Worm (Caenorhabditis elegans) whole organism, L2 larva: ENCODE results near the gene F07C6.3.
A peak's percentile ranks its signal among the peaks of the same experiment; 100 is the strongest.

Source experiments
- C34F6.9 ChIP-seq: fragments of 150-350 bp; optimal IDR thresholded peaks from 2 replicates; lab custom pipeline; 2014; ENCODE audit warnings: missing biosample characterization, missing genetic modification characterization
- F13H6.1 ChIP-seq: sonication (generic microtip); optimal IDR thresholded peaks from 2 replicates; lab custom pipeline; 2016; ENCODE audit warnings: missing genetic modification characterization, missing compliant biosample characterization
- R02D3.7 ChIP-seq: fragments of 150-350 bp; optimal IDR thresholded peaks from 2 replicates; lab custom pipeline; 2014; ENCODE audit warnings: missing biosample characterization, missing genetic modification characterization
- ZK546.5 ChIP-seq: sonication (generic microtip); optimal IDR thresholded peaks from 2 replicates; lab custom pipeline; 2017; ENCODE audit warnings: missing biosample characterization, missing genetic modification characterization
- alr-1 ChIP-seq: fragments of 150-350 bp; optimal IDR thresholded peaks from 2 replicates; lab custom pipeline; 2014; ENCODE audit warnings: missing biosample characterization, missing genetic modification characterization
- aly-2 ChIP-seq: fragments of 150-350 bp; optimal IDR thresholded peaks from 2 replicates; lab custom pipeline; 2014; ENCODE audit warnings: missing biosample characterization, missing genetic modification characterization
- blmp-1 ChIP-seq: sonication (generic microtip); optimal IDR thresholded peaks from 2 replicates; lab custom pipeline; 2017; ENCODE audit warnings: missing genetic modification characterization, mild to moderate bottlenecking, missing compliant biosample characterization, antibody characterized with exemption, moderate library complexity; ENCODE audit not compliant: insufficient read depth
- ceh-16 ChIP-seq: fragments of 150-350 bp; optimal IDR thresholded peaks from 2 replicates; lab custom pipeline; 2014; ENCODE audit warnings: missing biosample characterization, missing genetic modification characterization
- ceh-82 ChIP-seq: fragments of 150-350 bp; optimal IDR thresholded peaks from 2 replicates; lab custom pipeline; 2014; ENCODE audit warnings: missing biosample characterization, missing genetic modification characterization
- crh-2 ChIP-seq: sonication (generic microtip); optimal IDR thresholded peaks from 2 replicates; lab custom pipeline; 2017; ENCODE audit warnings: missing biosample characterization, missing genetic modification characterization
- dmd-4 ChIP-seq: sonication (generic microtip); optimal IDR thresholded peaks from 2 replicates; lab custom pipeline; 2017; ENCODE audit warnings: missing biosample characterization, missing genetic modification characterization
- egl-27 ChIP-seq: sonication (generic microtip); optimal IDR thresholded peaks from 3 replicates; lab custom pipeline; 2017; ENCODE audit warnings: missing biosample characterization, missing genetic modification reagents, missing genetic modification characterization
- elt-1 ChIP-seq: fragments of 150-350 bp; optimal IDR thresholded peaks from 2 replicates; lab custom pipeline; 2014; ENCODE audit warnings: missing biosample characterization, missing genetic modification characterization
- elt-3 ChIP-seq: sonication (generic microtip); optimal IDR thresholded peaks from 2 replicates; lab custom pipeline; 2017; ENCODE audit warnings: missing biosample characterization, missing genetic modification characterization
- fos-1 ChIP-seq: fragments of 150-350 bp; optimal IDR thresholded peaks from 2 replicates; lab custom pipeline; 2014; ENCODE audit warnings: missing biosample characterization, missing genetic modification characterization
- gmeb-1 ChIP-seq: fragments of 150-350 bp; optimal IDR thresholded peaks from 2 replicates; lab custom pipeline; 2014; ENCODE audit warnings: missing biosample characterization, missing genetic modification characterization
- lin-39 ChIP-seq: fragments of 150-350 bp; optimal IDR thresholded peaks from 2 replicates; lab custom pipeline; 2014; ENCODE audit warnings: missing biosample characterization, missing genetic modification reagents, missing genetic modification characterization
- lsy-2 ChIP-seq, 2 experiments: fragments of 150-350 bp in 1 of 2; sonication (generic microtip) in 1 of 2; optimal IDR thresholded peaks; 2 replicates each; lab custom pipeline; 2014 to 2017; ENCODE audit warnings: missing biosample characterization in 2 of 2, missing genetic modification characterization in 2 of 2
- mdl-1 ChIP-seq, 2 experiments: fragments of 150-350 bp in 1 of 2; sonication (generic microtip) in 1 of 2; optimal IDR thresholded peaks; 2 replicates each; lab custom pipeline; 2017; ENCODE audit warnings: missing biosample characterization in 2 of 2, missing genetic modification characterization in 2 of 2
- nhr-10 ChIP-seq: sonication (generic microtip); optimal IDR thresholded peaks from 2 replicates; lab custom pipeline; 2017; ENCODE audit warnings: missing biosample characterization, missing genetic modification characterization
- nhr-12 ChIP-seq: fragments of 150-350 bp; optimal IDR thresholded peaks from 2 replicates; lab custom pipeline; 2014; ENCODE audit warnings: missing biosample characterization, missing genetic modification characterization
- nhr-129 ChIP-seq: fragments of 150-350 bp; optimal IDR thresholded peaks from 2 replicates; lab custom pipeline; 2014; ENCODE audit warnings: missing biosample characterization, missing genetic modification characterization
- nhr-21 ChIP-seq: fragments of 150-350 bp; optimal IDR thresholded peaks from 2 replicates; lab custom pipeline; 2014; ENCODE audit warnings: missing biosample characterization, missing genetic modification characterization
- nhr-23 ChIP-seq: fragments of 150-350 bp; optimal IDR thresholded peaks from 2 replicates; lab custom pipeline; 2014; ENCODE audit warnings: missing biosample characterization, missing genetic modification reagents, missing genetic modification characterization
- nhr-237 ChIP-seq: fragments of 150-350 bp; optimal IDR thresholded peaks from 2 replicates; lab custom pipeline; 2014; ENCODE audit warnings: missing biosample characterization, missing genetic modification characterization
- nhr-25 ChIP-seq: fragments of 150-350 bp; sonication (generic microtip); optimal IDR thresholded peaks from 3 replicates; lab custom pipeline; 2014; ENCODE audit warnings: missing biosample characterization, missing genetic modification characterization
- nhr-6 ChIP-seq: fragments of 150-350 bp; optimal IDR thresholded peaks from 2 replicates; lab custom pipeline; 2014; ENCODE audit warnings: missing biosample characterization, missing genetic modification characterization
- nhr-77 ChIP-seq: fragments of 150-350 bp; optimal IDR thresholded peaks from 2 replicates; lab custom pipeline; 2014; ENCODE audit warnings: missing biosample characterization, missing genetic modification characterization
- sem-4 ChIP-seq: fragments of 150-350 bp; optimal IDR thresholded peaks from 2 replicates; lab custom pipeline; 2014; ENCODE audit warnings: missing biosample characterization, missing genetic modification reagents, missing genetic modification characterization
- skn-1 ChIP-seq: sonication (generic microtip); optimal IDR thresholded peaks from 2 replicates; lab custom pipeline; 2017; ENCODE audit warnings: missing biosample characterization, missing genetic modification characterization
- sma-3 ChIP-seq: sonication (generic microtip); optimal IDR thresholded peaks from 2 replicates; lab custom pipeline; 2016; ENCODE audit warnings: missing genetic modification reagents, missing genetic modification characterization, missing compliant biosample characterization
- sma-9 ChIP-seq, 2 experiments: fragments of 150-350 bp in 1 of 2; sonication (generic microtip) in 1 of 2; optimal IDR thresholded peaks; 2 replicates each; lab custom pipeline; 2014 to 2016; ENCODE audit warnings: missing genetic modification characterization in 2 of 2, mild to moderate bottlenecking in 1 of 2, missing biosample characterization in 1 of 2, missing compliant biosample characterization in 1 of 2, missing genetic modification reagents in 1 of 2, moderate library complexity in 1 of 2
- snpc-4 ChIP-seq: fragments of 150-350 bp; optimal IDR thresholded peaks from 2 replicates; lab custom pipeline; 2014; ENCODE audit warnings: missing biosample characterization, missing genetic modification characterization
- unc-55 ChIP-seq: fragments of 150-350 bp; sonication (generic microtip); optimal IDR thresholded peaks from 3 replicates; lab custom pipeline; 2014; ENCODE audit warnings: missing biosample characterization, missing genetic modification reagents, missing genetic modification characterization
- unc-62 ChIP-seq: fragments of 150-350 bp; optimal IDR thresholded peaks from 2 replicates; lab custom pipeline; 2014; ENCODE audit warnings: missing biosample characterization, missing genetic modification reagents, missing genetic modification characterization
- zag-1 ChIP-seq: fragments of 150-350 bp; optimal IDR thresholded peaks from 2 replicates; lab custom pipeline; 2014; ENCODE audit warnings: missing biosample characterization, missing genetic modification characterization
- ztf-4 ChIP-seq: fragments of 150-350 bp; optimal IDR thresholded peaks from 2 replicates; lab custom pipeline; 2014; ENCODE audit warnings: missing biosample characterization, missing genetic modification characterization

F07C6.3 gene

DNA sequence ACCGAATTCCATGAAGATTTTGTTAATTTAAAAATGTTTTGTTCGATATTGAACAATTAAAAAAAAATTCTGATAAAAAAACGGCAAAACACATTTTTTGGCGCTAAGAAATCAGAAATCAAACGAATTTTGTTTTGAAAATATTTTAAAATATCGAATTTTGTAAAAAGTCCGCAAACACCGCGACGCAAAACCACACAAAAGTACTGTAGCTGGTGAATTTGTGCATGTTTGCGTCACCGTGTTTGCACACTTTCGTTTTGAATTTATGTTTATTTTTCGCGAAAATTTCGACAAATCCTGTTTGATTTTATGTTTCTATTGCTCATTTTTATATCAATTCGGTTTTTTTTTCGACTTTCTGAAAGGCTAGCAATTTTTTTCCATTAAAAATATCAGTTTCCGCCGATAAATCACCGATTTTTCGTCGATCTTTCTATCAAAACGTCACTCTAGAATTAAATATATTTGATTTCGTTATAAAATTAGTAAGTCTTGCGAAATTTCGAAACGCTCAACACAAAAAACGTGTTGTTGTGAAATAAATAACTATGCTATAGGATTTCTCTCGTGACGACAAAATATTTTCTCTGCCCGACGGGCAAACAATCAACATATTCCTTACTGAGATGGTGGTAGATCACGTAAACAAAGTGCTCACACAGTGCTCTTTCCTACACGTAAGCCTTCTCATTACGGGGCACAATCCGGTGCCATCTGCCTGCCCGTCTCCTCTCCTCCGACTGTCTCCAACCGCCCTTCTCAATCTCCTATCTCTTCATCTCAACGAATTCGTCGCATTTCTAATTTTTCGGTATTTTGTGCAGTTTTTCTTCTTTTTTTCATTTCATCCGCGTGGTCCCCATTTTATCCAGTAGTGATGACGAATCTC, 42.8 kb downstream of the F07C6.3 start:
- TF ChIP-seq dmd-4 (tag; lab: Kevin White, UChicago) (no peak), unc-55 (GFP tag; lab: Kevin White, UChicago) (peak; percentile 11), nhr-77 (no peak), nhr-25 (no peak), nhr-129 (peak; percentile 19), C34F6.9 (tag; lab: Kevin White, UChicago) (peak; percentile 27), sem-4 (tag; lab: Kevin White, UChicago) (no peak), ceh-82 (tag; lab: Kevin White, UChicago) (no peak), sma-3 (GFP tag; lab: Kevin White, UChicago) (no peak), lsy-2 (tag; optimal IDR thresholded peaks at IDR 0.05; lab: Kevin White, UChicago) (peak; percentile 28 to 64), blmp-1 (tag; lab: Kevin White, UChicago) (no peak)

DNA sequence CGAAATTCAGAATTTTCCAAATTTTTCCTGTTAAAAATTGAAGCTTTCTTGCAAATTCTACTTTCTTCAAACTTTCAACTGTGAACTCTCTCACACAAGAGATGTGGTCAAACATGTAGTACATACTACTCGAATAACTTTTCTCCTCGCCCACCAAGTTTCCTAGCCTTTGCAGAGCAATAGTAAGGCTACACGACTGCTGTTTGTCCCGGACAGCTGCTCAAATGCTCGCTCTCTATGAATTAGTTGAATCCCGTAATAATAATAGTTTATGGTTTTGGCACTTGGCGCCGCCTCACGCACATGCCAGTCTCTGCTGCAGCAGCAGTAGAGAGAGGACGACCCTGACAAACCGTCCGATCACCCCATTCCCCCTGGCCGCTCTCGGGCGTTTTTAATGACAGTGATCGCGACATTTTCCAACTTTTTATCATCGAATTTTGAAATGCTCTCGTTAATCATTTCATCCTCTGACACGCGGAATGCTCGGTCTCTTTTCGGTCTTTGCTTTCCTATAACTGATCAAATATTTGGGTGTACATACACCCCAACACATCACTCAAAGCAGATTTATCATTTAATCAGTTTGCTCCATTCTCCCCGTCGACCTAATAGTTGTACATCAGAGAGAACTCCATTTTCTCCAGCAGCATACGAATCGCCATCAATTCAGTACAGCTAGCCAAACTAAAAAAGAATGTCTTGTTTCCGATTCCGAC, 44.8 kb downstream of the F07C6.3 start:
- TF ChIP-seq elt-1 (tag; lab: Kevin White, UChicago) (no peak), nhr-12 (tag; lab: Kevin White, UChicago) (no peak), nhr-25 (no peak), snpc-4 (tag; lab: Kevin White, UChicago) (no peak), sma-9 (GFP tag; optimal IDR thresholded peaks at IDR 0.05; lab: Kevin White, UChicago) (peak; percentile 15), sma-9 (tag; optimal IDR thresholded peaks at IDR 0.05; lab: Kevin White, UChicago) (no peak), R02D3.7 (no peak), alr-1 (tag; lab: Kevin White, UChicago) (no peak), F13H6.1 (tag; lab: Kevin White, UChicago) (peak; percentile 21), fos-1 (tag; lab: Kevin White, UChicago) (peak; percentile 46), nhr-10 (tag; lab: Kevin White, UChicago) (no peak), unc-55 (GFP tag; lab: Kevin White, UChicago) (no peak), nhr-21 (tag; lab: Kevin White, UChicago) (no peak), mdl-1 (tag; optimal IDR thresholded peaks at IDR 0.05; lab: Kevin White, UChicago) (no peak), nhr-237 (tag; lab: Kevin White, UChicago) (no peak), ztf-4 (no peak), ZK546.5 (tag; lab: Kevin White, UChicago) (no peak), aly-2 (tag; lab: Kevin White, UChicago) (no peak), lin-39 (no peak), sem-4 (tag; lab: Kevin White, UChicago) (no peak), egl-27 (tag; lab: Kevin White, UChicago) (no peak), ceh-82 (tag; lab: Kevin White, UChicago) (no peak)

DNA sequence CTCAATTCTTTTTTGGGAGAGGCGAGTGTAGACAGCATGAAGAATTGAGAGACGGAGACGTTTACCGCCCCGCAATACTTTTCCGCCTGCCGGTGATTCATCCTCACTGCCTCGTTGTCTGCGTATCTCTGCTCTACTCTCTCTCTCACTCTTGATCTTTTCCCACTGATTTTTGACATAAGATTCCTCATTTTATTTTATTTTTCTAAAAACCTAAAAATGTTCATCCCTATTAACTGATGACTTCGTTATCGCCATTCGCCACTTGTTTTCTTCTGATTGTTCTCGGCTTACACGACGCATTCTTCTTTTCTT, 45.3 kb downstream of the F07C6.3 start:
- no peak for TF ChIP-seq egl-27 (tag; lab: Kevin White, UChicago)
- TF ChIP-seq lsy-2 (tag; optimal IDR thresholded peaks at IDR 0.05; lab: Kevin White, UChicago), result peak in 1 of 2 experiments; percentile 29
- TF ChIP-seq ztf-4, result no peak
- peak; percentile 8 for TF ChIP-seq nhr-129
- TF ChIP-seq ceh-82 (tag; lab: Kevin White, UChicago), result no peak
- no peak for TF ChIP-seq C34F6.9 (tag; lab: Kevin White, UChicago)
- peak; percentile 81 for TF ChIP-seq fos-1 (tag; lab: Kevin White, UChicago)
- peak; percentile 26 for TF ChIP-seq unc-55 (GFP tag; lab: Kevin White, UChicago)
- peak; percentile 34 for TF ChIP-seq sma-9 (GFP tag; optimal IDR thresholded peaks at IDR 0.05; lab: Kevin White, UChicago)
- TF ChIP-seq sma-9 (tag; optimal IDR thresholded peaks at IDR 0.05; lab: Kevin White, UChicago), result no peak

DNA sequence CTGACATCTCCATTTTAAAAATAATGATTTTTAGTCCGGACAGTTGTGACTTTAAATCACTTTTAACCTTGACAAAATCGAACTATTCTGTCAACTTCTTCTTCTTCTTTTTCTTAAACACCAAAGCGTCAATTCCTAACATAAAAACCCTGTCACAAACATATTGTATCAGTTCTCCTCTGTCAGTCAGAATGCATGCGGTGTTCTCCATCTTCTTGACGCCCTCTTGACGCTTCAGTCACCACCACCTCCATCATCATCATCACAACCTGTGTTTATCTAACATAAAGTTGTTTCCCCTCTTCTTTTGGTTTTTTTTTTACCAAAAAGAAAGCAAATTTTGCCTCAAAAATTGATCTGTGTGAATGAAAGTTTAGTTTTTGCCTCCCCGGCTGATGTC, 46.3 kb downstream of the F07C6.3 start:
- TF ChIP-seq nhr-6 (tag; lab: Kevin White, UChicago) (no peak), ceh-16 (tag; lab: Kevin White, UChicago) (no peak), mdl-1 (tag; optimal IDR thresholded peaks at IDR 0.05; lab: Kevin White, UChicago) (no peak)

DNA sequence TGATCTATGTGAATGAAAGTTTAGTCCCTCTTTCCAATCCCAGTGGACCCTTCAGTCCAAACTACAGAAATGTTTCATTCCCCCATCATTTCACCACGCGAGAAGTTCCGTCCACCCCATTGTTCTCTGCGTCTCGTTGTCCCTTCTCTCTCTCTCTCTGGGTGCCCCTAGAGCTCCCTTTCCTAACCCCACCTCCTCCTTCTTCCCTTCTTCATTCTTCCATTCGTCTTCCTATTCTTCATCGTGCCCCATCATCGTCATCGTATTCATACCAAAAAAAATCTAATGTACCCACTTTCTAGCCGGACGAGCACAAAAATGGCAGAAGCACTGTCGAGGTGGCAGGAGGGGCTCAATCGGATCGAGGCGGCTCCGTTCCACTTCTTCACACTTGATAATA, 47.2 kb downstream of the F07C6.3 start, which contains the start of gene M02B1.3:
Gene M02B1.3 (plus strand): TSS at position 301 of the 400 bp plus-strand sequence.
- no peak for TF ChIP-seq sem-4 (tag; lab: Kevin White, UChicago)
- TF ChIP-seq skn-1 (tag; lab: Kevin White, UChicago), result no peak
- no peak for TF ChIP-seq nhr-10 (tag; lab: Kevin White, UChicago)
- TF ChIP-seq alr-1 (tag; lab: Kevin White, UChicago), result no peak
- no peak for TF ChIP-seq unc-62 (GFP tag; lab: Kevin White, UChicago)
- no peak for TF ChIP-seq gmeb-1 (tag; lab: Kevin White, UChicago)
- TF ChIP-seq nhr-129, result no peak
- TF ChIP-seq nhr-23 (tag; lab: Kevin White, UChicago), result no peak
- TF ChIP-seq elt-3 (tag; lab: Kevin White, UChicago), result no peak
- TF ChIP-seq nhr-12 (tag; lab: Kevin White, UChicago), result no peak
- no peak for TF ChIP-seq unc-55 (GFP tag; lab: Kevin White, UChicago)
- TF ChIP-seq zag-1 (tag; lab: Kevin White, UChicago), result no peak
- TF ChIP-seq nhr-25, result no peak
- no peak for TF ChIP-seq crh-2 (tag; lab: Kevin White, UChicago)
